Worm (Caenorhabditis elegans) whole organism, L3 larva: ENCODE results near the gene T20G5.13.

Experiments
- R02D3.7 ChIP-seq: fragments of 150-350 bp; optimal IDR thresholded peaks from 2 replicates; lab custom pipeline; 2014; ENCODE audit warnings: missing biosample characterization, missing genetic modification characterization
- aly-2 ChIP-seq: fragments of 150-350 bp; optimal IDR thresholded peaks from 2 replicates; lab custom pipeline; 2014; ENCODE audit warnings: missing biosample characterization, missing genetic modification characterization
- ama-1 ChIP-seq: fragments of 150-350 bp; optimal IDR thresholded peaks from 2 replicates; lab custom pipeline; 2018
- ceh-16 ChIP-seq: sonication (generic microtip); optimal IDR thresholded peaks from 2 replicates; lab custom pipeline; 2017; ENCODE audit warnings: missing biosample characterization, missing genetic modification characterization
- ceh-28 ChIP-seq: fragments of 150-350 bp; optimal IDR thresholded peaks from 2 replicates; lab custom pipeline; 2014; ENCODE audit warnings: missing biosample characterization, missing genetic modification reagents, missing genetic modification characterization
- ceh-9 ChIP-seq: sonication (generic microtip); optimal IDR thresholded peaks from 2 replicates; lab custom pipeline; 2018; ENCODE audit warnings: missing biosample characterization, missing genetic modification characterization
- daf-12 ChIP-seq: fragments of 150-350 bp; optimal IDR thresholded peaks from 2 replicates; lab custom pipeline; 2014; ENCODE audit warnings: missing biosample characterization, missing genetic modification reagents, missing genetic modification characterization
- egl-27 ChIP-seq: sonication (generic microtip); optimal IDR thresholded peaks from 4 replicates; lab custom pipeline; 2017; ENCODE audit warnings: missing biosample characterization, missing genetic modification reagents, missing genetic modification characterization
- elt-1 ChIP-seq: fragments of 150-350 bp; optimal IDR thresholded peaks from 2 replicates; lab custom pipeline; 2014; ENCODE audit warnings: missing biosample characterization, missing genetic modification characterization
- elt-2 ChIP-seq: sonication (generic microtip); optimal IDR thresholded peaks from 2 replicates; lab custom pipeline; 2016; ENCODE audit warnings: missing genetic modification reagents, mild to moderate bottlenecking, missing genetic modification characterization, missing compliant biosample characterization
- elt-3 ChIP-seq, 3 experiments: fragments of 150-350 bp in 1 of 3; sonication (generic microtip) in 2 of 3; optimal IDR thresholded peaks; 2 replicates in 2 of 3; 4 replicates in 1 of 3; lab custom pipeline; 2014 to 2017; ENCODE audit warnings: missing biosample characterization in 3 of 3, missing genetic modification characterization in 3 of 3
- eor-1 ChIP-seq, 2 experiments: fragments of 150-350 bp; optimal IDR thresholded peaks; 2 replicates each; lab custom pipeline; 2014 to 2018; ENCODE audit warnings: missing biosample characterization in 2 of 2, missing genetic modification characterization in 2 of 2
- fkh-10 ChIP-seq: sonication (generic microtip); optimal IDR thresholded peaks from 2 replicates; lab custom pipeline; 2017; ENCODE audit warnings: missing biosample characterization, missing genetic modification reagents, missing genetic modification characterization
- fkh-2 ChIP-seq: fragments of 150-350 bp; optimal IDR thresholded peaks from 2 replicates; lab custom pipeline; 2014; ENCODE audit warnings: missing biosample characterization, missing genetic modification reagents, missing genetic modification characterization
- fos-1 ChIP-seq: fragments of 150-350 bp; optimal IDR thresholded peaks from 2 replicates; lab custom pipeline; 2014; ENCODE audit warnings: missing biosample characterization, missing genetic modification characterization
- hmg-11 ChIP-seq: sonication (generic microtip); optimal IDR thresholded peaks from 2 replicates; lab custom pipeline; 2016; ENCODE audit warnings: missing genetic modification characterization, missing compliant biosample characterization
- jun-1 ChIP-seq: fragments of 150-350 bp; optimal IDR thresholded peaks from 2 replicates; lab custom pipeline; 2014; ENCODE audit warnings: missing biosample characterization, missing genetic modification reagents, missing genetic modification characterization
- lin-15B ChIP-seq: fragments of 150-350 bp; optimal IDR thresholded peaks from 2 replicates; lab custom pipeline; 2014; ENCODE audit warnings: missing biosample characterization, missing genetic modification characterization
- lin-39 ChIP-seq: fragments of 150-350 bp; optimal IDR thresholded peaks from 2 replicates; lab custom pipeline; 2018; ENCODE audit warnings: missing biosample characterization, missing genetic modification reagents, missing genetic modification characterization
- lsy-12 ChIP-seq: sonication (generic microtip); optimal IDR thresholded peaks from 2 replicates; lab custom pipeline; 2016; ENCODE audit warnings: mild to moderate bottlenecking, missing genetic modification characterization, missing compliant biosample characterization
- mdl-1 ChIP-seq: fragments of 150-350 bp; optimal IDR thresholded peaks from 2 replicates; lab custom pipeline; 2014; ENCODE audit warnings: missing biosample characterization, missing genetic modification characterization
- nfya-1 ChIP-seq: sonication (generic microtip); optimal IDR thresholded peaks from 2 replicates; lab custom pipeline; 2017; ENCODE audit warnings: missing genetic modification characterization, mild to moderate bottlenecking, missing compliant biosample characterization, antibody characterized with exemption, moderate library complexity; ENCODE audit not compliant: insufficient read depth
- nhr-11 ChIP-seq: fragments of 150-350 bp; optimal IDR thresholded peaks from 2 replicates; lab custom pipeline; 2014; ENCODE audit warnings: missing biosample characterization, missing genetic modification characterization
- nhr-25 ChIP-seq: sonication (generic microtip); optimal IDR thresholded peaks from 2 replicates; lab custom pipeline; 2017; ENCODE audit warnings: missing biosample characterization, missing genetic modification characterization
- nhr-28 ChIP-seq: fragments of 150-350 bp; optimal IDR thresholded peaks from 2 replicates; lab custom pipeline; 2014; ENCODE audit warnings: missing biosample characterization, missing genetic modification characterization
- nhr-43 ChIP-seq: sonication (generic microtip); optimal IDR thresholded peaks from 2 replicates; lab custom pipeline; 2016; ENCODE audit warnings: mild to moderate bottlenecking, missing genetic modification characterization, missing compliant biosample characterization; ENCODE audit not compliant: poor library complexity, severe bottlenecking
- nhr-67 ChIP-seq: fragments of 150-350 bp; optimal IDR thresholded peaks from 2 replicates; lab custom pipeline; 2014; ENCODE audit warnings: missing biosample characterization, missing genetic modification characterization
- nhr-76 ChIP-seq: fragments of 150-350 bp; sonication (generic microtip); optimal IDR thresholded peaks from 5 replicates; lab custom pipeline; 2014; ENCODE audit warnings: missing biosample characterization, missing genetic modification characterization
- nhr-77 ChIP-seq: fragments of 150-350 bp; optimal IDR thresholded peaks from 2 replicates; lab custom pipeline; 2014; ENCODE audit warnings: missing biosample characterization, missing genetic modification characterization
- pha-4 ChIP-seq: fragments of 150-350 bp; optimal IDR thresholded peaks from 2 replicates; lab custom pipeline; 2014; ENCODE audit warnings: missing biosample characterization, missing genetic modification reagents, missing genetic modification characterization
- pqm-1 ChIP-seq: fragments of 150-350 bp; optimal IDR thresholded peaks from 2 replicates; lab custom pipeline; 2017; ENCODE audit warnings: missing biosample characterization, missing genetic modification characterization, inconsistent platforms
- sea-2 ChIP-seq: fragments of 150-350 bp; sonication (generic microtip); optimal IDR thresholded peaks from 4 replicates; lab custom pipeline; 2014; ENCODE audit warnings: missing biosample characterization, missing genetic modification reagents, missing genetic modification characterization
- skn-1 ChIP-seq: fragments of 150-350 bp; optimal IDR thresholded peaks from 2 replicates; lab custom pipeline; 2014; ENCODE audit warnings: missing biosample characterization, missing genetic modification characterization
- snpc-4 ChIP-seq: fragments of 150-350 bp; optimal IDR thresholded peaks from 2 replicates; lab custom pipeline; 2014; ENCODE audit warnings: missing biosample characterization, missing genetic modification characterization
- unc-39 ChIP-seq: sonication (generic microtip); optimal IDR thresholded peaks from 4 replicates; lab custom pipeline; 2017; ENCODE audit warnings: missing biosample characterization, missing genetic modification characterization
- unc-62 ChIP-seq: fragments of 150-350 bp; sonication (generic microtip); optimal IDR thresholded peaks from 4 replicates; lab custom pipeline; 2014; ENCODE audit warnings: missing biosample characterization, missing genetic modification reagents, missing genetic modification characterization
- ztf-11 ChIP-seq: fragments of 150-350 bp; optimal IDR thresholded peaks from 2 replicates; lab custom pipeline; 2014; ENCODE audit warnings: missing biosample characterization, missing genetic modification characterization
- ztf-4 ChIP-seq: fragments of 150-350 bp; optimal IDR thresholded peaks from 2 replicates; lab custom pipeline; 2014; ENCODE audit warnings: missing biosample characterization, missing genetic modification characterization

The T20G5.13 gene

DNA sequence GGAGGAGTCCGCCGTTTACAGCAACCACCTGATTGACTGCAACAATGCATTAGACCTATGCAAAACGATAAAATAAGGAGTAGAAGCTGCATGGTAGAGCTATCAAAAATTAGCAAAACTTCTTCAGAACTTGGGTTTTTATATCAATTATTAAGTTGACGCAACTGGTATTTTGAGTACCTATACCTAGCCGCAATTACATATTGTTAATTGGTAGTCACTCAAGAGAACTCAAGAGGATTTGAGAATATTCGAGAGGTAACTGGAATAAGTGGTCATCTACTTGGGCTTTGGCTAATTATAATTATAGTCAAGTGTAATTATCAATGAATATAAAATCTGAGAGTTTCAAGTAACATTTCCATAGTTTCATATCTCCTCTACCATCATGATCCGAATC, at the start of gene T20G5.13, which contains the start of gene T20G5.12:
TSS of gene T20G5.13 (minus strand) at position 101 of the 400 bp plus-strand sequence.
TSS of gene T20G5.12 (plus strand) at position 370 of the 400 bp plus-strand sequence.
- no peak for TF ChIP-seq jun-1 (tag; lab: Kevin White, UChicago)
- TF ChIP-seq lin-39 (tag; lab: Kevin White, UChicago), result no peak
- TF ChIP-seq unc-39 (tag; lab: Kevin White, UChicago), result no peak
- no peak for TF ChIP-seq pha-4 (tag; lab: Kevin White, UChicago)
- TF ChIP-seq sea-2 (GFP tag; lab: Kevin White, UChicago), result no peak
- TF ChIP-seq daf-12 (tag; lab: Kevin White, UChicago), result no peak
- TF ChIP-seq mdl-1 (tag; lab: Kevin White, UChicago), result no peak
- TF ChIP-seq ceh-16 (tag; lab: Kevin White, UChicago), result no peak
- TF ChIP-seq ztf-4 (tag; lab: Kevin White, UChicago), result no peak
- TF ChIP-seq unc-62, result no peak
- no peak for TF ChIP-seq nhr-76 (tag; lab: Kevin White, UChicago)

DNA sequence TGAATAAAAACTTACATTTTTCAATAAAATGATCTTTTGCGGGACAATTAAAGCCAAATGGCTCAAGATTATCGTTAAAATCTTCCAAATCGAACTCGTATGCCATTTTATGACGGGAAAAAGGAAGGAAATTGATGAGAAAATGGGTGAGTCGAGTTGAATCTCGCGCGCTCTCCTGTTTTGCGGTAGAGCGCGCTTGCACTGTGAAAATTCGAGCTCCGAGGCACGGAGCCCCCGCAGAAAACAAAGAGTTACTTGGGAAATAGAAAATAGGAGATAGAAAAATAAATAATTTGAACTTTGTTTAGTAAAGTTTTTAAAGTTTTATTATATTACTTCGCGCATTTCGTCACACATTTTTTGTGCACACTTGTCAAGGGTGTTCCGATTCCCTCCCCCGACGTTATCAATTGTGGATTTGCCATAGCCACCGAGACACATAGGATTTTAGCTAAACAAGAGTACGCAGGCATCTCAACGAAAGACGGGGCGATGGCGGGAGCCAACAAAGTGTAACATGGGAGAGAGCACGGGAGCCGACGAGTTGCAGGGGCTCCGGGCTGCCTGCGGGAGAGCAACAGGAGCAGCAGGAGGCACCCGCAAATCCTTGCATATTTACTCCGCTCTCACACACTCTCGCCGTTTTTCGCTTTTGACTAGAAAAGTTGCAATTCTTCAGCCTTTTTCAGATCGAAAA, 47.5 kb upstream of the T20G5.13 start, which contains the start of the genes div-1 and cor-1:
TSS of gene div-1 (minus strand) at position 119 of the 697 bp plus-strand sequence.
TSS of gene cor-1 (plus strand) at position 671 of the 697 bp plus-strand sequence.
- TF ChIP-seq egl-27 (tag; lab: Kevin White, UChicago) (no peak), lin-39 (tag; lab: Kevin White, UChicago) (peak; percentile 25), mdl-1 (tag; lab: Kevin White, UChicago) (no peak), pqm-1 (no peak), elt-3 (tag; optimal IDR thresholded peaks at IDR 0.05; lab: Kevin White, UChicago) (no peak), lin-15B (peak; percentile 62), hmg-11 (tag; lab: Kevin White, UChicago) (no peak), pha-4 (tag; lab: Kevin White, UChicago) (peak; percentile 62), fos-1 (no peak), fkh-10 (GFP tag; lab: Kevin White, UChicago) (no peak), nfya-1 (tag; lab: Kevin White, UChicago) (peak; percentile 42), ztf-11 (tag; lab: Kevin White, UChicago) (no peak), ceh-28 (tag; lab: Kevin White, UChicago) (no peak), ceh-16 (tag; lab: Kevin White, UChicago) (no peak), elt-2 (peak; percentile 7), snpc-4 (tag; lab: Kevin White, UChicago) (peak; percentile 54), nhr-11 (tag; lab: Kevin White, UChicago) (no peak)

DNA sequence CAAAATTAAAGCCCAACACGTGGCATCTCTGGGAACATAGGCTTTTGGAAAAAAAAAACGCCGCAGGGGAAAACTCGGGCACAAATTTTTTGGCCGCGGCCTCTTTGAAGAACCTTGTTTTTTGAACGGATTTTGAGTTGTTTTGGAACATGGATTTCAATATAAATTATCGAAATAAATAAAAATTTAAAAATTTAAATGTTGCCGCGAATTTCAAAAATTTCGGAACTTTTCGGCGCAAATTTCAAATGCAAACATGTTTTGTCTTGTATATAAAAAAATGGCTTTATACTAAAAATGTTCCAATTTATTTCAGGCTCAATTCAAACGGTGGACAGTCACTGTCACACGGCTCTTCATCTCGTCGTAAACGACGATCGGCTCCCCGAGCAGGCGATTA, 42.9 kb upstream of the T20G5.13 start:
- no peak for TF ChIP-seq elt-3 (tag; optimal IDR thresholded peaks at IDR 0.05; lab: Kevin White, UChicago)
- no peak for TF ChIP-seq pha-4 (tag; lab: Kevin White, UChicago)
- TF ChIP-seq nhr-67 (tag; lab: Kevin White, UChicago), result no peak
- TF ChIP-seq ztf-4 (tag; lab: Kevin White, UChicago), result no peak
- TF ChIP-seq lsy-12, result no peak
- TF ChIP-seq ceh-9 (tag; lab: Kevin White, UChicago), result no peak
- no peak for TF ChIP-seq elt-1 (tag; lab: Kevin White, UChicago)
- no peak for TF ChIP-seq skn-1
- no peak for TF ChIP-seq snpc-4 (tag; lab: Kevin White, UChicago)
- no peak for TF ChIP-seq unc-39 (tag; lab: Kevin White, UChicago)
- TF ChIP-seq nfya-1 (tag; lab: Kevin White, UChicago), result no peak
- no peak for TF ChIP-seq ama-1 (lab: Kevin White, UChicago)
- TF ChIP-seq aly-2, result no peak
- TF ChIP-seq nhr-11 (tag; lab: Kevin White, UChicago), result no peak
- TF ChIP-seq egl-27 (tag; lab: Kevin White, UChicago), result no peak
- no peak for TF ChIP-seq nhr-28
- no peak for TF ChIP-seq eor-1 (tag; optimal IDR thresholded peaks at IDR 0.05; lab: Kevin White, UChicago)

DNA sequence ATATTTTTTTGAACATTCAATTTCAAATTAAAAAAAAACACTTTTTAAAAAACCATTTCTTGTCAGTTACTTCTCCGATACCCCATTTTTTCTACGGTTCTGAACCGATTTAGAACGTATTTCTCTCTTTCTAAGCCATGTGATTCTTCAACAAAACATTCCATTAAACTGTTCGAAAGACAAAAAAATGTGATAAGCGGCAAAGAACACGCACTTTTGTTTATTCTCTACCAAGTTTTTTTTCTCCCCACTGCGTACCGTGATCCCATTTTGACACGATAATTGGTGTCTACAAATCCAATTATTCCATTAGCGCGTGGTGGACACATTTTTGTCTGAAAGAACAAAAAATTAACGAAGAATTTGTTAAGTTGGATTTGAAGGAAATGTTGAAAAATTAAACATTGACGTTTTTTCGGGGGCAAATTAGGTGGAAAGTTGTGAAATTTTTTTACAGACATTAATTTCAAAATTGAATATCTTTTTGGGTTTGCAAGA, 40.2 kb upstream of the T20G5.13 start:
- TF ChIP-seq unc-39 (tag; lab: Kevin White, UChicago), result no peak
- TF ChIP-seq R02D3.7 (tag; lab: Kevin White, UChicago), result no peak
- TF ChIP-seq egl-27 (tag; lab: Kevin White, UChicago), result no peak
- no peak for TF ChIP-seq nhr-77 (tag; lab: Kevin White, UChicago)
- TF ChIP-seq jun-1 (tag; lab: Kevin White, UChicago), result no peak
- TF ChIP-seq mdl-1 (tag; lab: Kevin White, UChicago), result no peak
- TF ChIP-seq nhr-43 (tag; lab: Kevin White, UChicago), result peak; percentile 40
- peak; percentile 1 for TF ChIP-seq nhr-25 (tag; lab: Kevin White, UChicago)
- TF ChIP-seq sea-2 (GFP tag; lab: Kevin White, UChicago), result no peak
- no peak for TF ChIP-seq elt-1 (tag; lab: Kevin White, UChicago)
- TF ChIP-seq daf-12 (tag; lab: Kevin White, UChicago), result no peak
- no peak for TF ChIP-seq fkh-2
